Worm (Caenorhabditis elegans): ENCODE results near the gene K12H6.5.

- TF ChIP-seq dao-5 (tag; optimal IDR thresholded peaks at IDR 0.05), result no peak
- no peak for TF ChIP-seq him-1 (tag; optimal IDR thresholded peaks at IDR 0.05)
- no peak for TF ChIP-seq W03F9.2 (tag; optimal IDR thresholded peaks at IDR 0.05)
Measured at ce11 chrII:2781355-2781754, 44.6 kb downstream of the K12H6.5 start, which contains the start of gene F08D12.2.

Measured in whole organism, L4/young adult.